Fruit fly (Drosophila melanogaster): ENCODE data around the gene CG2924.

The CG2924 gene

dm6 chrX:2296230-2297044, 25.9 kb upstream of the CG2924 start (continued):
- TF ChIP-seq sens-2 (GFP tag; IDR thresholded peaks at IDR 0.05): peak; percentile 55; the same call in 1 of the 2 replicates
- no peak for TF ChIP-seq Dref (GFP tag; IDR thresholded peaks at IDR 0.05)
- peak; percentile 96 for TF ChIP-seq CG9727 (GFP tag; optimal IDR thresholded peaks at IDR 0.05)
- TF ChIP-seq gsb-n (tag; optimal IDR thresholded peaks at IDR 0.05): peak; percentile 88
- TF ChIP-seq tin (GFP tag; optimal IDR thresholded peaks at IDR 0.05): peak; percentile 89
- peak; percentile 88 for TF ChIP-seq twi (tag; optimal IDR thresholded peaks at IDR 0.05)
- TF ChIP-seq Bgb (GFP tag; IDR thresholded peaks at IDR 0.05; ENCODE audit: partially characterized antibody): no peak; the same call in 1 of the 2 replicates
- peak; percentile 12 for TF ChIP-seq pzg (GFP tag; optimal IDR thresholded peaks at IDR 0.05)
- no peak for TF ChIP-seq vnd (GFP tag; IDR thresholded peaks at IDR 0.05; ENCODE audit: partially characterized antibody)
- TF ChIP-seq CG10267 (tag; optimal IDR thresholded peaks at IDR 0.05): peak; percentile 87
- TF ChIP-seq CG4360 (GFP tag; IDR thresholded peaks at IDR 0.05): no peak
- TF ChIP-seq CG3847 (GFP tag; IDR thresholded peaks at IDR 0.05): peak; percentile 83
- TF ChIP-seq Bdp1 (GFP tag; optimal IDR thresholded peaks at IDR 0.05): peak; percentile 87
- no peak for TF ChIP-seq gfzf (GFP tag; optimal IDR thresholded peaks at IDR 0.05)
- peak; percentile 16; the same call in 1 of the 2 replicates for TF ChIP-seq amos (GFP tag; IDR thresholded peaks at IDR 0.05; ENCODE audit: partially characterized antibody)
- peak; percentile 95 for TF ChIP-seq CG8944 (GFP tag; optimal IDR thresholded peaks at IDR 0.05)
- TF ChIP-seq unc-4 (GFP tag; IDR thresholded peaks at IDR 0.05; ENCODE audit: partially characterized antibody): no peak
- TF ChIP-seq ac (GFP tag; optimal IDR thresholded peaks at IDR 0.05): peak; percentile 87
- peak; percentile 93 for TF ChIP-seq ind (GFP tag; optimal IDR thresholded peaks at IDR 0.05)
- peak; percentile 83 for TF ChIP-seq vfl (GFP tag; optimal IDR thresholded peaks at IDR 0.05)
- peak; percentile 50; the same call in 1 of the 2 replicates for TF ChIP-seq dan (GFP tag; IDR thresholded peaks at IDR 0.05)
- peak; percentile 82 for TF ChIP-seq CG12071 (GFP tag; optimal IDR thresholded peaks at IDR 0.05)
- TF ChIP-seq ato (GFP tag; IDR thresholded peaks at IDR 0.05; ENCODE audit: partially characterized antibody): no peak
- TF ChIP-seq dmrt11E (tag; optimal IDR thresholded peaks at IDR 0.05): peak; percentile 95
- peak; percentile 96 for TF ChIP-seq CG10979 (tag; optimal IDR thresholded peaks at IDR 0.05)
- peak; percentile 92 for TF ChIP-seq CG4820 (GFP tag; optimal IDR thresholded peaks at IDR 0.05)
- TF ChIP-seq Hey (tag; optimal IDR thresholded peaks at IDR 0.05): peak; percentile 65
- no peak for TF ChIP-seq Scr (GFP tag; IDR thresholded peaks at IDR 0.05; ENCODE audit: partially characterized antibody)
- peak; percentile 87 to 96 for TF ChIP-seq Pdp1 (GFP tag; optimal IDR thresholded peaks at IDR 0.05)
- peak; percentile 91 for TF ChIP-seq CG12155 (GFP tag; optimal IDR thresholded peaks at IDR 0.05)
- TF ChIP-seq CG2129 (GFP tag; IDR thresholded peaks at IDR 0.05; ENCODE audit: partially characterized antibody): no peak
- peak; percentile 76 for TF ChIP-seq CG31388 (GFP tag; optimal IDR thresholded peaks at IDR 0.05)
- TF ChIP-seq gcm (GFP tag; optimal IDR thresholded peaks at IDR 0.05): peak; percentile 89
- peak; percentile 82 for TF ChIP-seq Myb (GFP tag; optimal IDR thresholded peaks at IDR 0.05)
- TF ChIP-seq NK7.1 (GFP tag; optimal IDR thresholded peaks at IDR 0.05): peak; percentile 92
- TF ChIP-seq zen2 (GFP tag; IDR thresholded peaks at IDR 0.05; ENCODE audit: partially characterized antibody): no peak
- TF ChIP-seq emc (GFP tag; optimal IDR thresholded peaks at IDR 0.05): peak; percentile 70
- TF ChIP-seq cwo (GFP tag; optimal IDR thresholded peaks at IDR 0.05): peak; percentile 90
- no peak for TF ChIP-seq toy (GFP tag; IDR thresholded peaks at IDR 0.05)
- TF ChIP-seq CG1647 (GFP tag; optimal IDR thresholded peaks at IDR 0.05): peak; percentile 85
- TF ChIP-seq bcd (GFP tag; optimal IDR thresholded peaks at IDR 0.05): peak; percentile 95
- TF ChIP-seq prd (optimal IDR thresholded peaks at IDR 0.05): no peak
- peak; percentile 86 for TF ChIP-seq prd (GFP tag; IDR thresholded peaks at IDR 0.05)
- no peak for TF ChIP-seq CG6791 (GFP tag; IDR thresholded peaks at IDR 0.05; ENCODE audit: partially characterized antibody)
- TF ChIP-seq CG32767 (GFP tag; IDR thresholded peaks at IDR 0.05): peak; percentile 71
- TF ChIP-seq CG17361 (GFP tag; IDR thresholded peaks at IDR 0.05): peak; percentile 99
- TF ChIP-seq Dll (GFP tag; IDR thresholded peaks at IDR 0.05; ENCODE audit: partially characterized antibody): no peak
- TF ChIP-seq CG11696 (GFP tag; IDR thresholded peaks at IDR 0.05): peak; percentile 51; the same call in 1 of the 2 replicates

All from whole organism, embryonic.